Worm (Caenorhabditis elegans): Measurements from ENCODE around the gene trx-3.
A peak's percentile ranks its signal among the peaks of the same experiment; 100 is the strongest.

DNA sequence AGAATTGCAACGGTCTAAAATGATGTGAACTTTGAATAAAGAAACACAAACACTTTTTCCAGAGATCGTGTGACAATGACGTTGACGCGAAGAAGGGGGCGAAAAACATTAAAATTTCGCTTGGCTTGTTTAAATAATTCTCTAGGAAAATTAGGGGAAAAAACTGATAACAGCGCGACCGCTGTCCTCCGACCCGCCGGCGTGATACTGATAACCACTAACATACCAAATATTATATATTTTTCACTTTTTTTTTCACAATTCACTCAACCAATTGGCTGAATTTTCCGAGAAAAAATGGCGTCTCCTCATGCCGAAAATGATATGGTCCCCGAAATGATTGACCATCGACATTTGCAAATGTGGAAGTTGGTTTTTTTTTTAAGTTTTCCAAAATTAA lies 37.0 kb upstream of the trx-3 start:
- TF ChIP-seq hlh-30 (tag; optimal IDR thresholded peaks at IDR 0.05; ENCODE audit: insufficient read depth), result no peak
- TF ChIP-seq tra-1 (GFP tag; IDR thresholded peaks at IDR 0.05), result 0 out of 2 replicates have a peak, but pooled peaks have one; percentile 22
- TF ChIP-seq snpc-4 (tag; optimal IDR thresholded peaks at IDR 0.05), result no peak
- no peak for TF ChIP-seq unc-62 (GFP tag; optimal IDR thresholded peaks at IDR 0.05 in 1 of 2)
- TF ChIP-seq unc-62 (tag; optimal IDR thresholded peaks at IDR 0.05), result no peak
